Fruit fly (Drosophila melanogaster) whole organism: ENCODE data around the gene Osi13.

Experiments used
- CG8478 ChIP-seq: fragments of >200 bp; optimal IDR thresholded peaks from 2 replicates; lab custom pipeline; 2018; ENCODE audit warnings: inconsistent platforms
- Dll ChIP-seq: fragments of >200 bp; optimal IDR thresholded peaks from 2 replicates; lab custom pipeline; 2017
- EcR ChIP-seq, 2 experiments: fragments of >200 bp; optimal IDR thresholded peaks; 2 replicates each; lab custom pipeline; 2017; ENCODE audit warnings: missing biosample characterization in 2 of 2, missing genetic modification characterization in 2 of 2, missing genetic modification reagents in 2 of 2
- pan ChIP-seq: fragments of >200 bp; optimal IDR thresholded peaks from 2 replicates; lab custom pipeline; 2017
- psq ChIP-seq: fragments of >200 bp; optimal IDR thresholded peaks from 2 replicates; lab custom pipeline; 2017
- usp ChIP-seq: fragments of >200 bp; optimal IDR thresholded peaks from 2 replicates; lab custom pipeline; 2017; ENCODE audit warnings: missing biosample characterization, missing genetic modification characterization, mixed read lengths

Gene Osi13

DNA sequence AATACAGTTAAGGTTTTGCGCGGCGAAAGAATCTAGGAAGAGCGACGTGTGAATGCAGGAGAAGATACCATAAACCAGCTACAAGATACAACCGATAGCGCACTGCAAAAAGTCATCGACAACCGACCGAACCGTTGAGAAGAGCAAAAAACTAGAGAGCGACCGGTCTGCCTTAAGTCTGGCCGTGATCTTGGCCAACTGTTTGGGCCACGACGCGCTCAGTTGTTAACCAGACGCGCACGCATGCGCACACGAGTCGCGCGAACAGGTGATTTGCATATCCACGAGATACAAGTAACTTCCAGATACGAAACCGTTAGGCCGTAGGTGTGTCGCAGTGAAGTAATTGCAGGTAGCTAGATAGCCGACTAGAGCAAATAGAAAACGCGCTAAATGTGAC lies 23.5 kb downstream of the Osi13 start:
- TF ChIP-seq Dll (lab: Kevin White, UChicago) (no peak), CG8478 (lab: Kevin White, UChicago) (no peak), EcR (GFP tag; optimal IDR thresholded peaks at IDR 0.05; lab: Kevin White, UChicago) (no peak), psq (lab: Kevin White, UChicago) (no peak), usp (GFP tag; lab: Kevin White, UChicago) (no peak), pan (lab: Kevin White, UChicago) (no peak)

DNA sequence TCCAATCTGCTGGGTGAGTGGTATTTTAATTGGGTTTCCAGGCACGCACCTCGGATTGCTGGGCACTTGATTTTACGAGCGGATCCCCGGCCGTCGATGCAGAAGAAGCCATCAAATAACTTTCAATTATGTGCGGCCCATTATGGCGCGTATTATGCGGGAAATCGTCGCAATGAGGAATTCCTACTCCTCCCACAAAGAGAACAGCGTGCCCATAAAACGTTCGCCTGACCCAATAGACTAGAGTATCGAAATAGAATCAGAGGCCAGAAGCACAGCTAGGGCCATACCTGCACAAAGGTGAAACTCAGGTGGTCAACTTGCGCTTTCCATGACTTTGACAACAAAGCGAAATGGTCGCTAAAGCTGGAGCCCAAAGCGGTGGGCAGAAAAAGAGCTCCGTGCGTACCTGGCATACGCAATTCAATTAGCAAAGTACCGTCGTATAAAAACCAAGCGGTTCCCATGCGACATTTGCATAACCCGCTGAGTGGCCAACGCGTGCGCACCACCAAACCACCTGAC lies 38.3 kb downstream of the Osi13 start, which contains the start of gene Osi18:
Osi18 (plus strand) TSS at position 475 of the 525 bp plus-strand sequence.
- TF ChIP-seq CG8478 (lab: Kevin White, UChicago) (no peak), psq (lab: Kevin White, UChicago) (no peak), Dll (lab: Kevin White, UChicago) (no peak), EcR (GFP tag; optimal IDR thresholded peaks at IDR 0.05; lab: Kevin White, UChicago) (no peak)

DNA sequence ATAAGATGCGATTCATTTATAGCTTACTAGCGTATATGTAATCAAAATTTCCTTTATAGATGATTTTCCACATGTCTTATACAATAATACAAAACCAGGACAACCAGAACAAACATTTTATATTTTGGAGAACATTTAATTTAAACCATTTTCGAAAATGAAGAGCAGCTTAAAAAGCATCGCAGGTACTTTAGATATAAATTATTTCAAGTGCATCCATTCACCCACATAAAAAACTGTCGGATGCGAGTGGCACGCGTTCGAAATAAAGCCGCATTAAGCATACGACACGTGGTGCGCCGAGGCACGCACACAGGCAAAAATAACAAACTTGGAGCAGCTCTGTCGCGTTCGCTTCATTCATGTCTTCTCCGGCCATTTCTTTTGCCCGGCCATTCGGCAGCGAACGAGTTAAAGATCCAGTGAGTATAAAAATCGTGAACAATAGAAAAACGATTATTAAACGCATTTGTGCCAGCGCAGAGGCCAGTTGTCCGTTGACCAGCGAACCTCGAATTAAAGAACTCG lies 43.4 kb downstream of the Osi13 start, which contains the start of gene Osi19:
Osi19 (plus strand) TSS at position 457 of the 528 bp plus-strand sequence.
- TF ChIP-seq pan (lab: Kevin White, UChicago) (no peak), EcR (GFP tag; optimal IDR thresholded peaks at IDR 0.05; lab: Kevin White, UChicago) (no peak), psq (lab: Kevin White, UChicago) (no peak), Dll (lab: Kevin White, UChicago) (no peak)

DNA sequence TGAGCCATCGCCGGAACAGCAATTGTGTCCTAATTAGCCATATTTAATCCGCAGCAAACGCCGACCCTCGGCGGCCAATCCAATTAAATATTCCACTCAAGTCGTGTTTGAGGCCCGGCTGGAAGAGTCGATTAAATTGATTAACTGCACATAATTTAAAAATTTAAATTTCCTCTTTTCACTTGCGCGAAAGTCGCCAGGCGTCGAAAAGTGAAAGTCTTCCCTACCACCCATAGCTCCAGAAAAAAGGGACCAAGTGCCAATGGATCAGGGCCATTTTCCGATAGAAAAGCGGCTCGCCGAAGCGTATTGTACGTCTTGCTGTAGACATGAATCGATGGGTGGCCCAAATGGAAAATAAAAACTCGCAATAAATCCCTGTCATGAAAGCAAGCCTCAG lies 45.9 kb downstream of the Osi13 start:
- no peak for TF ChIP-seq pan (lab: Kevin White, UChicago)
- no peak for TF ChIP-seq Dll (lab: Kevin White, UChicago)
- no peak for TF ChIP-seq EcR (GFP tag; optimal IDR thresholded peaks at IDR 0.05; lab: Kevin White, UChicago)
- no peak for TF ChIP-seq CG8478 (lab: Kevin White, UChicago)
- no peak for TF ChIP-seq usp (GFP tag; lab: Kevin White, UChicago)
- TF ChIP-seq psq (lab: Kevin White, UChicago): no peak

DNA sequence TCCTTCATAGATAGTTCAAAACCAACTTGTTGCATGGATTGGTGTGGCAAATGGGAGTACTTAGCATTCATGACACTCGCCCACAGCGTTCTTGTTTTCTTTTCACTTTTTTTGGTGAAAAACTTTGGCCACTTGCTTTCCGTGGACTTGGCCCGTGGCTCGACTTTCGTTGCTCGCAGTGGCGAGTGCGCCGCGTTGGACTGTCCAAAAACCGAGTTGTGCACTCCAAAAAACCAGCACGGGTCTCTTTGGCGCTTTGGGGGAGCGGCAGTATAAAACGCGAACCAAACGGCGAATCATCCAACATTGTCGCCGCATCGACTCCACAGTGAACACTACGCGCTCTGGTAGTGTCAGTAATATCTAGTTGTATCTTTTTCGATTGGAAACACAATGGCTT lies 48.3 kb downstream of the Osi13 start, which contains the start of gene Osi20:
Osi20 (plus strand) TSS at position 301 of the 400 bp plus-strand sequence.
- TF ChIP-seq psq (lab: Kevin White, UChicago): no peak
- TF ChIP-seq CG8478 (lab: Kevin White, UChicago): no peak
- no peak for TF ChIP-seq EcR (GFP tag; optimal IDR thresholded peaks at IDR 0.05; lab: Kevin White, UChicago)
- no peak for TF ChIP-seq usp (GFP tag; lab: Kevin White, UChicago)
- TF ChIP-seq pan (lab: Kevin White, UChicago): no peak
- TF ChIP-seq Dll (lab: Kevin White, UChicago): no peak

DNA sequence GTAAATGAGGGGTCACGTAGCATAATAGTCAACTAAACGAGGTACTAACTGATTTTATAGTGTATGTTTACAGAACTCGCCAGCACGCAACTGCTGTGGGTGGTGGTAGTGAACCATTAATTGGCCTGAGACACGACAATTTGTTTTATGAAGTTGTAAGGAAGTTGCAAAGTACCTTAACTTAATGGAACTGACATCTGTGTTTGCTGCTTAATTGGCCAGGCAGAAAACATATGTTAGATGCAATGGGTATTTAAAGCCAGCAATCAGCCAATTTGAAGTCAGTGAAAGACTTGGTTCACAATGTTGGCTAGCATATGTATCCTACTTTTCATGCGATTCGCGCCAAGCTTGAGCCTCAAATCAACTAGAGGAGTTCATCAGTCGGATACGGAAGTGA lies 50.1 kb downstream of the Osi13 start, which contains the start of gene CG17917:
CG17917 (plus strand) TSS at position 301 of the 400 bp plus-strand sequence.
- TF ChIP-seq Dll (lab: Kevin White, UChicago) (no peak), psq (lab: Kevin White, UChicago) (no peak), usp (GFP tag; lab: Kevin White, UChicago) (no peak), CG8478 (lab: Kevin White, UChicago) (no peak), EcR (GFP tag; optimal IDR thresholded peaks at IDR 0.05; lab: Kevin White, UChicago) (no peak), pan (lab: Kevin White, UChicago) (no peak)

DNA sequence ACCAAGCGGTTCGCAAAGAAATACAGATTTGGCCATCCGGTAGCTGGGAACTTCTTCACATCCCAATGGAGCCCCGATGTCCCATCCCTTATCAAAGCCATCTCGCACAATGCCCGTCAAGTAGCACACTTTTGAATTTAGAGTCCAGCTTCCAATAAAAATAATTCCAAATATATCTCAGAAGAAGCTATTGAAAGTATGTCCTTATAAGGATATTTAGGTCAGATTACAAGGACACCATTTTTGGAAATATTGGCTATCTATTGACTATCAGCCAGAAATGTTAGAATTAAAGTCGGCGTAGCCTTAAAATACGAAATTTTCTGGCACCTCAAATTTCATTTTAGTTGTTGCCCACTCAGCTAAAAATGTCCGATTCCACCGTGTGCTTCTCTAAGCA lies 51.2 kb downstream of the Osi13 start, which contains the start of gene CG10298:
CG10298 (plus strand) TSS at position 301 of the 400 bp plus-strand sequence.
- TF ChIP-seq CG8478 (lab: Kevin White, UChicago) (no peak), EcR (GFP tag; optimal IDR thresholded peaks at IDR 0.05; lab: Kevin White, UChicago) (no peak), pan (lab: Kevin White, UChicago) (no peak)
